Fruit fly (Drosophila melanogaster): ENCODE data around the gene CG43102.

DNA sequence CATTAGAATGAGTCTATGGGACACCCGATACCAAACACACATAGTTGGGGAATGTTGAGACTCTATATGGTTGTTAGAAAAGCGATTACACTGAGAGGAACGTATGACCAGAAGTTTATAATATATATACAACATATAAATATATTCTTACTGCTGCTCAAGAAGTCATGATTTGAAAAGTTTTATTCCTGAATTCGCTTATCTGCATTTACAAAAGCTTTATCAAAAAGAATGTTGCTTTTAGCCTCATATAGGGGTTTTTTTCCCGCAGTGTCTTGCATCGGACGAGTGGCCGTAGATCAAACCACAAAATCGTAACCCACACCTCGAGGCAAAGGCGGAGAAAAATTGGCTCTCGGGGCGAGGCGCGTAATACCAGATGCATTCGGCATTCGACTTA, 6.5 kb downstream of the CG43102 start:
- TF ChIP-seq Abd-B (GFP tag; optimal IDR thresholded peaks at IDR 0.05) (no peak), CG31441 (GFP tag; IDR thresholded peaks at IDR 0.05) (peak; percentile 37; the same call in 1 of the 2 replicates), unc-4 (GFP tag; IDR thresholded peaks at IDR 0.05; ENCODE audit: partially characterized antibody) (no peak), Dip3 (GFP tag; optimal IDR thresholded peaks at IDR 0.05) (no peak), nom (GFP tag; optimal IDR thresholded peaks at IDR 0.05) (no peak), tap (tag; optimal IDR thresholded peaks at IDR 0.05) (no peak), slou (GFP tag; optimal IDR thresholded peaks at IDR 0.05) (no peak), btn (GFP tag; optimal IDR thresholded peaks at IDR 0.05) (no peak), CG30431 (GFP tag; optimal IDR thresholded peaks at IDR 0.05) (no peak), peb (GFP tag; IDR thresholded peaks at IDR 0.05) (no peak)

Data from whole organism, embryonic.